Fruit fly (Drosophila melanogaster): ENCODE measurements around the gene Mulk.

The Mulk gene

dm6 chr2L:10260750-10261493, 8.9 kb upstream of the Mulk start, which contains the start of gene Pten (continued):
- TF ChIP-seq Mes4 (GFP tag; optimal IDR thresholded peaks at IDR 0.05) (peak; percentile 57), CG14965 (GFP tag; optimal IDR thresholded peaks at IDR 0.05; ENCODE audit: borderline replicate concordance) (no peak), klu (GFP tag; IDR thresholded peaks at IDR 0.05) (no peak), fd102C (GFP tag; optimal IDR thresholded peaks at IDR 0.05) (peak; percentile 44), psq (GFP tag; optimal IDR thresholded peaks at IDR 0.05) (peak; percentile 33), CG9437 (GFP tag; optimal IDR thresholded peaks at IDR 0.05) (peak; percentile 25), CG4424 (GFP tag; optimal IDR thresholded peaks at IDR 0.05) (peak; percentile 82), NfI (GFP tag; optimal IDR thresholded peaks at IDR 0.05) (peak; percentile 64), vnd (GFP tag; IDR thresholded peaks at IDR 0.05; ENCODE audit: partially characterized antibody) (peak; percentile 85), Hmx (GFP tag; optimal IDR thresholded peaks at IDR 0.05) (peak; percentile 41), nerfin-2 (GFP tag; IDR thresholded peaks at IDR 0.05; ENCODE audit: partially characterized antibody) (peak; percentile 89), chn (GFP tag; optimal IDR thresholded peaks at IDR 0.05) (peak; percentile 73), CG11504 (tag; optimal IDR thresholded peaks at IDR 0.05) (no peak), CG6765 (GFP tag; optimal IDR thresholded peaks at IDR 0.05) (peak; percentile 37), NC2α (GFP tag; optimal IDR thresholded peaks at IDR 0.05) (peak; percentile 31), CG4282 (GFP tag; optimal IDR thresholded peaks at IDR 0.05) (no peak), Fer1 (GFP tag; optimal IDR thresholded peaks at IDR 0.05) (peak; percentile 55), CG13123 (GFP tag; optimal IDR thresholded peaks at IDR 0.05) (no peak), CG8281 (tag; optimal IDR thresholded peaks at IDR 0.05) (no peak), ara (GFP tag; IDR thresholded peaks at IDR 0.05) (no peak), CG6854 (GFP tag; optimal IDR thresholded peaks at IDR 0.05) (peak; percentile 5), CTCF (GFP tag; optimal IDR thresholded peaks at IDR 0.05) (peak; percentile 4), lov (optimal IDR thresholded peaks at IDR 0.05) (no peak), lov (GFP tag; IDR thresholded peaks at IDR 0.05) (no peak), H2.0 (GFP tag; IDR thresholded peaks at IDR 0.05) (no peak; the same call in 1 of the 2 replicates), CG12391 (tag; optimal IDR thresholded peaks at IDR 0.05) (peak; percentile 75), Spps (tag; optimal IDR thresholded peaks at IDR 0.05) (peak; percentile 49), fd96Cb (tag; optimal IDR thresholded peaks at IDR 0.05) (peak; percentile 80), grn (GFP tag; optimal IDR thresholded peaks at IDR 0.05) (peak; percentile 49), al (GFP tag; IDR thresholded peaks at IDR 0.05) (no peak; the same call in 1 of the 2 replicates), Sox100B (GFP tag; optimal IDR thresholded peaks at IDR 0.05) (peak; percentile 63), ac (GFP tag; optimal IDR thresholded peaks at IDR 0.05) (no peak), CG18262 (tag; optimal IDR thresholded peaks at IDR 0.05) (peak; percentile 84), HLHmδ (GFP tag; optimal IDR thresholded peaks at IDR 0.05) (no peak), so (GFP tag; IDR thresholded peaks at IDR 0.05) (no peak), CG13424 (tag; optimal IDR thresholded peaks at IDR 0.05) (peak; percentile 56), CG5180 (GFP tag; optimal IDR thresholded peaks at IDR 0.05) (no peak), vvl (GFP tag; IDR thresholded peaks at IDR 0.05) (peak; percentile 58; the same call in 1 of the 2 replicates), Bgb (GFP tag; IDR thresholded peaks at IDR 0.05; ENCODE audit: partially characterized antibody) (peak; percentile 91), CG11560 (tag; IDR thresholded peaks at IDR 0.05) (peak; percentile 92; the same call in 2 of the 3 replicates), phol (tag; optimal IDR thresholded peaks at IDR 0.05) (peak; percentile 85)

Data from whole organism, embryonic.